Worm (Caenorhabditis elegans) whole organism, L1 larva: ENCODE data around the gene C03C10.2.

ENCODE experiments used
- aha-1 ChIP-seq: fragments of 150-350 bp; optimal IDR thresholded peaks from 2 replicates; lab custom pipeline; 2014; ENCODE audit warnings: missing biosample characterization, missing genetic modification characterization
- ceh-88 ChIP-seq: fragments of 200-800 bp; sonication (Bioruptor generic); IDR thresholded peaks from 2 replicates; pipeline ENCODE4 v1.3.6; 2022; ENCODE audit warnings: missing genetic modification characterization, missing compliant biosample characterization
- egl-27 ChIP-seq, 2 experiments: fragments of 150-350 bp in 1 of 2; sonication (generic microtip); optimal IDR thresholded peaks; 3 replicates each; lab custom pipeline; 2017 to 2018; ENCODE audit warnings: missing biosample characterization in 2 of 2, missing genetic modification characterization in 2 of 2, missing genetic modification reagents in 2 of 2
- elt-3 ChIP-seq, 6 experiments: fragments of 150-350 bp in 1 of 6; sonication (generic microtip); optimal IDR thresholded peaks; 2 replicates each; lab custom pipeline; 2017 to 2018; ENCODE audit warnings: missing biosample characterization in 6 of 6, missing genetic modification characterization in 6 of 6, inconsistent platforms in 1 of 6
- lin-13 ChIP-seq: fragments of 150-350 bp; optimal IDR thresholded peaks from 2 replicates; lab custom pipeline; 2014; ENCODE audit warnings: missing biosample characterization, missing genetic modification reagents, missing genetic modification characterization
- snu-23 ChIP-seq: sonication (generic microtip); optimal IDR thresholded peaks from 2 replicates; lab custom pipeline; 2016; ENCODE audit warnings: missing genetic modification characterization, missing compliant biosample characterization
- xbp-1 ChIP-seq: sonication (generic microtip); optimal IDR thresholded peaks from 2 replicates; lab custom pipeline; 2016; ENCODE audit warnings: missing genetic modification characterization, missing compliant biosample characterization
- ztf-4 ChIP-seq: fragments of 150-350 bp; optimal IDR thresholded peaks from 2 replicates; lab custom pipeline; 2014; ENCODE audit warnings: missing biosample characterization, missing genetic modification characterization

ce11 chrIII:4123900-4124299 is 33.0 kb downstream of the C03C10.2 start:
- TF ChIP-seq egl-27 (tag; optimal IDR thresholded peaks at IDR 0.05; lab: Kevin White, UChicago) (no peak), lin-13 (GFP tag; lab: Kevin White, UChicago) (no peak), ceh-88 (GFP tag; lab: Robert Waterston, UW) (no peak), elt-3 (tag; optimal IDR thresholded peaks at IDR 0.05; lab: Kevin White, UChicago) (no peak), aha-1 (tag; lab: Kevin White, UChicago) (no peak), snu-23 (GFP tag; lab: Kevin White, UChicago) (no peak), ztf-4 (no peak), xbp-1 (tag; lab: Kevin White, UChicago) (no peak)
